Worm (Caenorhabditis elegans) whole organism, L1 larva: ENCODE results near the gene pap-2.

Experiments
- C16A3.4 ChIP-seq: fragments of 150-350 bp; optimal IDR thresholded peaks from 2 replicates; lab custom pipeline; 2014; ENCODE audit warnings: missing biosample characterization, missing genetic modification characterization
- C34B4.2 ChIP-seq: sonication (generic microtip); optimal IDR thresholded peaks from 2 replicates; lab custom pipeline; 2017; ENCODE audit warnings: mild to moderate bottlenecking, missing genetic modification characterization, missing compliant biosample characterization
- blmp-1 ChIP-seq: fragments of 150-350 bp; optimal IDR thresholded peaks from 2 replicates; lab custom pipeline; 2014; ENCODE audit warnings: missing biosample characterization, missing genetic modification characterization
- ceh-8 ChIP-seq: fragments of 200-800 bp; sonication (Bioruptor generic); optimal IDR thresholded peaks from 2 replicates; lab custom pipeline; 2018; ENCODE audit warnings: mild to moderate bottlenecking, missing genetic modification characterization, moderate library complexity, missing compliant biosample characterization
- ceh-88 ChIP-seq: fragments of 200-800 bp; sonication (Bioruptor generic); IDR thresholded peaks from 2 replicates; pipeline ENCODE4 v1.3.6; 2022; ENCODE audit warnings: missing genetic modification characterization, missing compliant biosample characterization
- ceh-90 ChIP-seq: sonication (generic microtip); optimal IDR thresholded peaks from 2 replicates; lab custom pipeline; 2016; ENCODE audit warnings: missing genetic modification characterization, missing compliant biosample characterization
- dsc-1 ChIP-seq: sonication (generic microtip); optimal IDR thresholded peaks from 2 replicates; lab custom pipeline; 2016; ENCODE audit warnings: mild to moderate bottlenecking, missing genetic modification characterization, missing compliant biosample characterization
- elt-2 ChIP-seq: sonication (generic microtip); optimal IDR thresholded peaks from 2 replicates; lab custom pipeline; 2016; ENCODE audit warnings: missing genetic modification characterization, mild to moderate bottlenecking, inconsistent platforms, missing compliant biosample characterization, missing genetic modification reagents
- elt-3 ChIP-seq, 6 experiments: fragments of 150-350 bp in 1 of 6; sonication (generic microtip); optimal IDR thresholded peaks; 2 replicates each; lab custom pipeline; 2017 to 2018; ENCODE audit warnings: missing biosample characterization in 6 of 6, missing genetic modification characterization in 6 of 6, inconsistent platforms in 1 of 6
- fkh-10 ChIP-seq: sonication (generic microtip); optimal IDR thresholded peaks from 2 replicates; lab custom pipeline; 2017; ENCODE audit warnings: missing biosample characterization, missing genetic modification reagents, missing genetic modification characterization
- fkh-4 ChIP-seq: sonication (generic microtip); optimal IDR thresholded peaks from 2 replicates; lab custom pipeline; 2016; ENCODE audit warnings: missing compliant biosample characterization, missing genetic modification characterization, borderline replicate concordance
- fkh-8 ChIP-seq: sonication (generic microtip); optimal IDR thresholded peaks from 2 replicates; lab custom pipeline; 2016; ENCODE audit warnings: mild to moderate bottlenecking, missing genetic modification characterization, missing compliant biosample characterization
- fos-1 ChIP-seq: fragments of 150-350 bp; optimal IDR thresholded peaks from 2 replicates; lab custom pipeline; 2014; ENCODE audit warnings: missing biosample characterization, missing genetic modification characterization
- grh-1 ChIP-seq: fragments of 200-800 bp; sonication (Bioruptor generic); IDR thresholded peaks from 2 replicates; pipeline ENCODE4 v1.3.6; 2022; ENCODE audit warnings: missing genetic modification reagents, missing genetic modification characterization, missing compliant biosample characterization
- hlh-17 ChIP-seq: fragments of 200-800 bp; sonication (Bioruptor generic); optimal IDR thresholded peaks from 2 replicates; lab custom pipeline; 2018; ENCODE audit warnings: missing genetic modification characterization, mild to moderate bottlenecking, missing compliant biosample characterization, moderate library complexity, borderline replicate concordance
- hpl-2 ChIP-seq: fragments of 150-350 bp; optimal IDR thresholded peaks from 2 replicates; lab custom pipeline; 2014; ENCODE audit warnings: missing biosample characterization, missing genetic modification reagents, missing genetic modification characterization
- isw-1 ChIP-seq: fragments of 200-800 bp; sonication (Bioruptor generic); IDR thresholded peaks from 2 replicates; pipeline ENCODE4 v1.3.6; 2022; ENCODE audit warnings: missing genetic modification characterization, missing compliant biosample characterization
- lin-13 ChIP-seq: fragments of 150-350 bp; optimal IDR thresholded peaks from 2 replicates; lab custom pipeline; 2014; ENCODE audit warnings: missing biosample characterization, missing genetic modification reagents, missing genetic modification characterization
- lin-15B ChIP-seq: fragments of 150-350 bp; sonication (generic microtip); optimal IDR thresholded peaks from 3 replicates; lab custom pipeline; 2014; ENCODE audit warnings: missing biosample characterization, missing genetic modification characterization
- lir-3 ChIP-seq: sonication (generic microtip); optimal IDR thresholded peaks from 2 replicates; lab custom pipeline; 2016; ENCODE audit warnings: mild to moderate bottlenecking, missing genetic modification characterization, moderate library complexity, missing compliant biosample characterization; ENCODE audit not compliant: poor library complexity
- mab-9 ChIP-seq: fragments of 200-800 bp; sonication (Bioruptor generic); IDR thresholded peaks from 2 replicates; pipeline ENCODE4 v1.3.6; 2022; ENCODE audit warnings: missing genetic modification reagents, missing genetic modification characterization, missing compliant biosample characterization
- mdl-1 ChIP-seq, 2 experiments: fragments of 150-350 bp; optimal IDR thresholded peaks; 2 replicates each; lab custom pipeline; 2014 to 2017; ENCODE audit warnings: missing biosample characterization in 2 of 2, missing genetic modification characterization in 2 of 2, inconsistent platforms in 1 of 2
- mef-2 ChIP-seq: fragments of 150-350 bp; optimal IDR thresholded peaks from 2 replicates; lab custom pipeline; 2014; ENCODE audit warnings: missing biosample characterization, missing genetic modification characterization
- mep-1 ChIP-seq: fragments of 150-350 bp; optimal IDR thresholded peaks from 2 replicates; lab custom pipeline; 2014; ENCODE audit warnings: missing biosample characterization, missing genetic modification characterization
- nhr-11 ChIP-seq: fragments of 150-350 bp; optimal IDR thresholded peaks from 2 replicates; lab custom pipeline; 2014; ENCODE audit warnings: missing biosample characterization, missing genetic modification characterization
- nhr-12 ChIP-seq: sonication (generic microtip); optimal IDR thresholded peaks from 2 replicates; lab custom pipeline; 2017; ENCODE audit warnings: missing biosample characterization, missing genetic modification characterization
- nhr-20 ChIP-seq: sonication (generic microtip); optimal IDR thresholded peaks from 2 replicates; lab custom pipeline; 2016; ENCODE audit warnings: mild to moderate bottlenecking, missing genetic modification characterization, missing compliant biosample characterization
- nhr-71 ChIP-seq: sonication (generic microtip); optimal IDR thresholded peaks from 2 replicates; lab custom pipeline; 2016; ENCODE audit warnings: mild to moderate bottlenecking, missing genetic modification characterization, moderate library complexity, missing compliant biosample characterization
- nhr-77 ChIP-seq: fragments of 150-350 bp; optimal IDR thresholded peaks from 2 replicates; lab custom pipeline; 2014; ENCODE audit warnings: missing biosample characterization, missing genetic modification characterization
- nhr-85 ChIP-seq: sonication (generic microtip); peaks from one replicate; lab custom pipeline; 2016; ENCODE audit warnings: missing genetic modification characterization, inconsistent platforms, missing compliant biosample characterization
- pag-3 ChIP-seq: sonication (generic microtip); optimal IDR thresholded peaks from 2 replicates; lab custom pipeline; 2017; ENCODE audit warnings: missing genetic modification characterization, mild to moderate bottlenecking, missing compliant biosample characterization, antibody characterized with exemption, borderline replicate concordance; ENCODE audit not compliant: insufficient read depth
- pqm-1 ChIP-seq: sonication (generic microtip); optimal IDR thresholded peaks from 3 replicates; lab custom pipeline; 2017; ENCODE audit warnings: missing biosample characterization, missing genetic modification characterization
- skn-1 ChIP-seq: fragments of 150-350 bp; optimal IDR thresholded peaks from 2 replicates; lab custom pipeline; 2014; ENCODE audit warnings: missing biosample characterization, missing genetic modification characterization
- snpc-4 ChIP-seq: fragments of 150-350 bp; optimal IDR thresholded peaks from 2 replicates; lab custom pipeline; 2014; ENCODE audit warnings: missing biosample characterization, missing genetic modification characterization
- sox-4 ChIP-seq: sonication (generic microtip); optimal IDR thresholded peaks from 2 replicates; lab custom pipeline; 2016; ENCODE audit warnings: missing genetic modification characterization, missing compliant biosample characterization
- sptf-1 ChIP-seq: fragments of 150-350 bp; optimal IDR thresholded peaks from 2 replicates; lab custom pipeline; 2014; ENCODE audit warnings: missing biosample characterization, missing genetic modification characterization
- sup-37 ChIP-seq: fragments of 200-800 bp; sonication (Bioruptor generic); optimal IDR thresholded peaks from 2 replicates; lab custom pipeline; 2018; ENCODE audit warnings: mild to moderate bottlenecking, missing genetic modification characterization, missing compliant biosample characterization
- swsn-7 ChIP-seq: sonication (generic microtip); optimal IDR thresholded peaks from 2 replicates; lab custom pipeline; 2016; ENCODE audit warnings: missing genetic modification characterization, missing compliant biosample characterization
- unc-30 ChIP-seq: sonication (generic microtip); optimal IDR thresholded peaks from 2 replicates; lab custom pipeline; 2017; ENCODE audit warnings: missing biosample characterization, missing genetic modification characterization
- unc-86 ChIP-seq: sonication (generic microtip); optimal IDR thresholded peaks from 2 replicates; lab custom pipeline; 2016; ENCODE audit warnings: missing genetic modification characterization, missing compliant biosample characterization
- unc-98 ChIP-seq: fragments of 200-800 bp; sonication (Bioruptor generic); IDR thresholded peaks from 2 replicates; pipeline ENCODE4 v1.3.6; 2022; ENCODE audit warnings: missing genetic modification characterization, missing compliant biosample characterization
- xbp-1 ChIP-seq: sonication (generic microtip); optimal IDR thresholded peaks from 2 replicates; lab custom pipeline; 2016; ENCODE audit warnings: missing genetic modification characterization, missing compliant biosample characterization
- zag-1 ChIP-seq: fragments of 150-350 bp; optimal IDR thresholded peaks from 2 replicates; lab custom pipeline; 2014; ENCODE audit warnings: missing biosample characterization, missing genetic modification characterization
- zip-4 ChIP-seq: fragments of 200-800 bp; sonication (Bioruptor generic); optimal IDR thresholded peaks from 2 replicates; lab custom pipeline; 2018; ENCODE audit warnings: mild to moderate bottlenecking, missing genetic modification characterization, moderate library complexity, missing compliant biosample characterization
- ztf-11 ChIP-seq, 2 experiments: sonication (generic microtip); optimal IDR thresholded peaks; 2 replicates each; lab custom pipeline; 2016 to 2017; ENCODE audit warnings: missing genetic modification characterization in 2 of 2, missing biosample characterization in 1 of 2, missing compliant biosample characterization in 1 of 2
- ztf-4 ChIP-seq: fragments of 150-350 bp; optimal IDR thresholded peaks from 2 replicates; lab custom pipeline; 2014; ENCODE audit warnings: missing biosample characterization, missing genetic modification characterization

The pap-2 gene

ce11 chrII:9655530-9656139, 46.4 kb upstream of the pap-2 start, which contains the start of gene ZK1307.1:
Gene ZK1307.1, minus strand, starts transcription at chrII:9655580.
- TF ChIP-seq fkh-10 (no peak), ceh-8 (GFP tag; lab: Kevin White, UChicago) (no peak), grh-1 (GFP tag; lab: Robert Waterston, UW) (no peak), nhr-20 (tag; lab: Kevin White, UChicago) (no peak), fkh-4 (no peak), C34B4.2 (tag; lab: Kevin White, UChicago) (no peak), dsc-1 (no peak), mab-9 (GFP tag; lab: Robert Waterston, UW) (no peak), blmp-1 (tag; lab: Kevin White, UChicago) (peak; percentile 23), zag-1 (tag; lab: Kevin White, UChicago) (no peak), elt-2 (tag; lab: Kevin White, UChicago) (peak; percentile 32)

- no peak for TF ChIP-seq elt-3 (tag; optimal IDR thresholded peaks at IDR 0.05; lab: Kevin White, UChicago)
- TF ChIP-seq lir-3 (tag; lab: Kevin White, UChicago) = no peak
- no peak for TF ChIP-seq swsn-7 (tag; lab: Kevin White, UChicago)
- no peak for TF ChIP-seq fkh-8 (tag; lab: Kevin White, UChicago)
- no peak for TF ChIP-seq C16A3.4 (tag; lab: Kevin White, UChicago)
- no peak for TF ChIP-seq ztf-11 (tag; optimal IDR thresholded peaks at IDR 0.05; lab: Kevin White, UChicago)
- TF ChIP-seq snpc-4 (tag; lab: Kevin White, UChicago) = no peak
- no peak for TF ChIP-seq ztf-4 (tag; lab: Kevin White, UChicago)
- TF ChIP-seq nhr-85 (tag; lab: Kevin White, UChicago) = no peak
- TF ChIP-seq pag-3 (tag; lab: Kevin White, UChicago) = no peak
- no peak for TF ChIP-seq mef-2 (tag; lab: Kevin White, UChicago)
- TF ChIP-seq, all 84 proteins: peak for 0
Observed at ce11 chrII:9653679-9654078, 44.5 kb upstream of the pap-2 start, which contains the start of gene ZK1307.2. Gene ZK1307.2, minus strand, starts transcription at chrII:9653952.

- TF ChIP-seq ceh-88 (GFP tag; lab: Robert Waterston, UW) = no peak
- no peak for TF ChIP-seq pqm-1 (tag; lab: Kevin White, UChicago)
- TF ChIP-seq isw-1 (GFP tag; lab: Robert Waterston, UW) = no peak
- no peak for TF ChIP-seq mdl-1 (tag; optimal IDR thresholded peaks at IDR 0.05; lab: Kevin White, UChicago)
- no peak for TF ChIP-seq lin-15B (tag; lab: Kevin White, UChicago)
- TF ChIP-seq nhr-71 (tag; lab: Kevin White, UChicago) = no peak
- TF ChIP-seq unc-98 (GFP tag; lab: Robert Waterston, UW) = no peak
- no peak for TF ChIP-seq nhr-85 (tag; lab: Kevin White, UChicago)
- TF ChIP-seq sup-37 (GFP tag; lab: Kevin White, UChicago) = no peak
- TF ChIP-seq fkh-10 = no peak
- TF ChIP-seq blmp-1 (tag; lab: Kevin White, UChicago) = no peak
- TF ChIP-seq fkh-8 (tag; lab: Kevin White, UChicago) = no peak
- TF ChIP-seq nhr-11 = no peak
- no peak for TF ChIP-seq zip-4
- no peak for TF ChIP-seq skn-1
- no peak for TF ChIP-seq fos-1
- TF ChIP-seq ceh-90 (tag; lab: Kevin White, UChicago) = no peak
- no peak for TF ChIP-seq hlh-17 (GFP tag; lab: Kevin White, UChicago)
- TF ChIP-seq, all 84 proteins: peak for 0
Observed at ce11 chrII:9652919-9653318, 43.7 kb upstream of the pap-2 start, which contains the start of gene ZK1307.3. Gene ZK1307.3, minus strand, starts transcription at chrII:9653019.

- TF ChIP-seq unc-30 (tag; lab: Kevin White, UChicago) = no peak
- no peak for TF ChIP-seq hlh-17 (GFP tag; lab: Kevin White, UChicago)
- TF ChIP-seq mep-1 (tag; lab: Kevin White, UChicago) = no peak
- no peak for TF ChIP-seq hpl-2 (GFP tag; lab: Kevin White, UChicago)
- TF ChIP-seq nhr-71 (tag; lab: Kevin White, UChicago) = no peak
- TF ChIP-seq nhr-77 (tag; lab: Kevin White, UChicago) = no peak
- TF ChIP-seq mdl-1 (tag; optimal IDR thresholded peaks at IDR 0.05; lab: Kevin White, UChicago) = no peak
- no peak for TF ChIP-seq unc-86 (tag; lab: Kevin White, UChicago)
- TF ChIP-seq sox-4 (tag; lab: Kevin White, UChicago) = no peak
- no peak for TF ChIP-seq xbp-1 (tag; lab: Kevin White, UChicago)
- no peak for TF ChIP-seq nhr-12
- no peak for TF ChIP-seq lin-13 (GFP tag; lab: Kevin White, UChicago)
- no peak for TF ChIP-seq sptf-1
- no peak for TF ChIP-seq nhr-85 (tag; lab: Kevin White, UChicago)
- no peak for TF ChIP-seq C16A3.4 (tag; lab: Kevin White, UChicago)
- no peak for TF ChIP-seq zip-4
- no peak for TF ChIP-seq isw-1 (GFP tag; lab: Robert Waterston, UW)
Observed at ce11 chrII:9651700-9652099, 42.5 kb upstream of the pap-2 start, which contains the start of gene ZK1307.4. Gene ZK1307.4, minus strand, starts transcription at chrII:9651800.
